Worm (Caenorhabditis elegans): ENCODE data around the gene F32D8.8.
A peak's percentile ranks its signal among the peaks of the same experiment; 100 is the strongest.

F32D8.8 gene

DNA sequence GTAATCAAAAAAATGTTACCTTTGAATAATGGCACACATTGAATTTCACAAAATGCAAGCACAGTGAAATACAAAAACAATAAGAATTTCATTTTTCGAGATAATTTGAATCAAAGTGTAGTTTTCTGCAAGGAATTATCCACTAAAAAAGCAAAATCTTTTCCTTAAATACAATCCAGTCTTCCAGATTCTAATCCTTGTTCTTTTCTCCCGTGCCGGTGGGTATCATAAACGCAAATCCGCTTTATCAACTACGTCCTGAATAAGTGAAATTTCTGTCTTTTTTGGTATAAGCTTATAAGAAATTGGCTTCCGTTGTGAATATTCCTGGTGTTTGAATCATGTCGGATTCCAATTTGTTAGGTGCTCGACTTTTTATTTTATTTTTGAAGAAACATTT is 14.4 kb downstream of the F32D8.8 start:
- TF ChIP-seq dsc-1 (tag; optimal IDR thresholded peaks at IDR 0.05): peak; percentile 56
- TF ChIP-seq aha-1 (tag; optimal IDR thresholded peaks at IDR 0.05): no peak
- TF ChIP-seq ceh-8 (GFP tag; optimal IDR thresholded peaks at IDR 0.05): no peak
- TF ChIP-seq C34B4.2 (tag; optimal IDR thresholded peaks at IDR 0.05): no peak
- peak; percentile 48 for TF ChIP-seq aly-2 (tag; optimal IDR thresholded peaks at IDR 0.05)

DNA sequence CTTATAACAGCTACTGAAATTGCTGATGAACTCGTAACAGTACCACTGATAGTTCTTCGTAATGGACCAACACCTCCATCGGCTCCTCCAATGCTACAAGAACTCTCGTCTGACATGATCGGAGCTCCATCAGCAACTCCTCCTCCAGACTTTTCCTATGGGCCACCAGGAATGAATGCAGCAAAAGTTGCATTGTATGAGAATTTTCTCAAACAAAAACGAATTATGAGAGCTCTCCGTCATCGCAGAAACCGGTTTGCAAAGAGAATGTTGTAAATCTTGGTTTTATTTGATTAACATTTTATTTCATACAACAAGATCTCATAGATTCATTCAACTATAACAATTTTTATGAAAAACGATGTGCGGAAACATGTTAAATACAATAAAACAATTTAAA is 15.0 kb downstream of the F32D8.8 start:
- TF ChIP-seq hlh-17 (GFP tag; optimal IDR thresholded peaks at IDR 0.05; ENCODE audit: borderline replicate concordance): no peak
- no peak for TF ChIP-seq ceh-63 (GFP tag; optimal IDR thresholded peaks at IDR 0.05)
- peak in 1 of 2 experiments; percentile 9 for TF ChIP-seq lin-35 (GFP tag; optimal IDR thresholded peaks at IDR 0.05)
- TF ChIP-seq nhr-19 (GFP tag; conservative IDR thresholded peaks at IDR 0.05): no peak
- no peak for TF ChIP-seq lin-15B (tag; optimal IDR thresholded peaks at IDR 0.05)
- no peak for TF ChIP-seq lir-3 (tag; optimal IDR thresholded peaks at IDR 0.05; ENCODE audit: poor library complexity)
- no peak for TF ChIP-seq mab-9 (GFP tag; IDR thresholded peaks at IDR 0.05)
- no peak for TF ChIP-seq snpc-4 (tag; optimal IDR thresholded peaks at IDR 0.05)
- no peak for TF ChIP-seq efl-1 (optimal IDR thresholded peaks at IDR 0.05)
- TF ChIP-seq efl-1 (GFP tag; optimal IDR thresholded peaks at IDR 0.05 in 1 of 2): peak in 1 of 2 experiments; percentile 89
- no peak for TF ChIP-seq nhr-20 (tag; optimal IDR thresholded peaks at IDR 0.05)
- no peak for TF ChIP-seq fos-1 (tag; optimal IDR thresholded peaks at IDR 0.05)
- TF ChIP-seq nhr-85 (tag): peak; percentile 30
- no peak for TF ChIP-seq aha-1 (tag; optimal IDR thresholded peaks at IDR 0.05)
- peak; percentile 28 for TF ChIP-seq nhr-90 (tag; optimal IDR thresholded peaks at IDR 0.05; ENCODE audit: poor library complexity)
- no peak for TF ChIP-seq pag-3 (tag; optimal IDR thresholded peaks at IDR 0.05; ENCODE audit: borderline replicate concordance, insufficient read depth)
- TF ChIP-seq nhr-71 (tag; optimal IDR thresholded peaks at IDR 0.05): peak; percentile 34
- TF ChIP-seq ama-1 (optimal IDR thresholded peaks at IDR 0.05): peak; percentile 15
- TF ChIP-seq nhr-12 (tag; optimal IDR thresholded peaks at IDR 0.05): no peak
- TF ChIP-seq ceh-82 (tag; optimal IDR thresholded peaks at IDR 0.05): no peak
- peak in 1 of 2 experiments; percentile 3 for TF ChIP-seq lsy-2 (tag; optimal IDR thresholded peaks at IDR 0.05)
- no peak for TF ChIP-seq unc-98 (GFP tag; IDR thresholded peaks at IDR 0.05)
- TF ChIP-seq tbx-2 (tag; optimal IDR thresholded peaks at IDR 0.05): no peak
- TF ChIP-seq grh-1 (GFP tag; IDR thresholded peaks at IDR 0.05): no peak
- peak; percentile 49 for TF ChIP-seq C16A3.4 (tag; optimal IDR thresholded peaks at IDR 0.05)
- TF ChIP-seq alr-1 (tag; optimal IDR thresholded peaks at IDR 0.05; ENCODE audit: borderline replicate concordance): no peak
- peak; percentile 6 for TF ChIP-seq nhr-47 (tag; optimal IDR thresholded peaks at IDR 0.05)

DNA sequence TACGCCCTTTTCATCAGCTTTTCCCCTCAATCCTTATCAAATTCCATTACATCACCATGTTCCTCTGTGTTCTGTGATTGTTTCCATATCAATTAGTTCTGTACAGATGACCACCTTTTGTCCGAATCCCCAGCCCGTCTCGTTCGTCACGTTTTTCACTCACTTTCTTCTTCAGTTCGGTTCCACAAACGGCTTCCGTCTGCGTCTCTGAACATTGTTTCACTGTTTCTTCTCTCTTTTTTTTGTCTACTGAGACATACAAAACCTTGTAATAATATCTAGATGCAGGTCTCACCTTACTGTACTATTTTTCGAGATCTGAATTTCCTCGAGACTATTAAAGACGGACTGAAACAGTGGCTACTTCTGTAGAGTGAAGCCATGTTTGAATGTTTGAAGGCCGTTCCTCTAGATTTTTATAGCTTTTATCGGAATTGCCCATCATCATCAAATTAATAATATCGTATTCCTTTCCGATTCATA is 16.1 kb downstream of the F32D8.8 start, which contains the start of gene F32D8.3:
Gene F32D8.3 (plus strand): TSS at position 433 of the 483 bp plus-strand sequence.
- TF ChIP-seq lin-14 (GFP tag; optimal IDR thresholded peaks at IDR 0.05) (peak; percentile 46), unc-86 (tag; optimal IDR thresholded peaks at IDR 0.05) (no peak), ceh-88 (GFP tag; IDR thresholded peaks at IDR 0.05) (no peak), elt-3 (tag; optimal IDR thresholded peaks at IDR 0.05) (peak in 1 of 6 experiments; percentile 36), blmp-1 (tag; optimal IDR thresholded peaks at IDR 0.05) (peak; percentile 98)

DNA sequence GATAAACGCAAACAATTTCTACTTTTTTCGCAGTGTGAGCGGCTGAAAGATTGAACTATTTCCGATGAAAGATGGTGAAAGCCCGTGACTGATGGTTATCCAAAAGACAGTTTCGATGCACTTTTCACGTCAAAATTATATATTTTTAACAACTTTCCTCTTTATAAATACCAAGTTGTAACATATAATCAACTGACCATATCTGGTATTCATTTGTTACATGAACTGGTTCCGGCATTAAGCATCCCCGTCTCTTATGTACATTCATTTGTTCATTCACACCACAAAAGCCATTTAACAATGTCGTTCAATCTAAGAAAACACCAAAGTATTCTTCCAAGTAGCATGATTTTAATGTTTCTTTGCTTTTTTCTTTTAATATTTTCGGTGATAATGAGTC is 19.1 kb downstream of the F32D8.8 start, which contains the start of gene F32D8.2:
Gene F32D8.2 (plus strand): TSS at position 301 of the 400 bp plus-strand sequence.
- TF ChIP-seq elt-2 (tag; optimal IDR thresholded peaks at IDR 0.05) (no peak), fkh-4 (tag; optimal IDR thresholded peaks at IDR 0.05; ENCODE audit: borderline replicate concordance) (no peak)
